Fruit fly (Drosophila melanogaster) Kc167 (cell line): ENCODE measurements around the gene CG9154.

Experiments used
- Myc ChIP-seq: fragments of >200 bp; optimal IDR thresholded peaks from 2 replicates; lab custom pipeline; 2017; ENCODE audit warnings: missing external identifiers
- Sin3A ChIP-seq: fragments of >200 bp; optimal IDR thresholded peaks from 2 replicates; lab custom pipeline; 2018; ENCODE audit warnings: missing external identifiers
- h ChIP-seq: fragments of >200 bp; optimal IDR thresholded peaks from 3 replicates; lab custom pipeline; 2018; ENCODE audit warnings: missing external identifiers
- insv ChIP-seq: fragments of >200 bp; optimal IDR thresholded peaks from 3 replicates; lab custom pipeline; 2018; ENCODE audit warnings: missing external identifiers
- psq ChIP-seq: fragments of >200 bp; optimal IDR thresholded peaks from 2 replicates; lab custom pipeline; 2017; ENCODE audit warnings: missing external identifiers
- ttk ChIP-seq: sonication (Bioruptor generic); optimal IDR thresholded peaks from 2 replicates; lab custom pipeline; 2017; ENCODE audit warnings: missing external identifiers

- TF ChIP-seq ttk (lab: Kevin White, UChicago) (no peak), h (lab: Kevin White, UChicago) (no peak), insv (lab: Kevin White, UChicago) (no peak), psq (lab: Kevin White, UChicago) (no peak), Sin3A (lab: Kevin White, UChicago) (no peak), Myc (lab: Kevin White, UChicago) (no peak)
These were observed 41.8 kb downstream of the CG9154 start for dm6 chr2L:6028712-6029111.
